Worm (Caenorhabditis elegans) whole organism, late embryonic: ENCODE results near the gene srz-42.

Experiments used
- F13H6.1 ChIP-seq: sonication (generic microtip); optimal IDR thresholded peaks from 2 replicates; lab custom pipeline; 2016; ENCODE audit warnings: missing genetic modification characterization, missing compliant biosample characterization
- K02D7.2 ChIP-seq: sonication (generic microtip); optimal IDR thresholded peaks from 2 replicates; lab custom pipeline; 2017; ENCODE audit warnings: mild to moderate bottlenecking, missing genetic modification characterization, missing compliant biosample characterization
- T23F11.4 ChIP-seq: fragments of 200-800 bp; sonication (Bioruptor generic); optimal IDR thresholded peaks from 2 replicates; lab custom pipeline; 2018; ENCODE audit warnings: mild to moderate bottlenecking, missing genetic modification characterization, missing compliant biosample characterization
- ahr-1 ChIP-seq: sonication (generic microtip); optimal IDR thresholded peaks from 2 replicates; lab custom pipeline; 2016; ENCODE audit warnings: missing genetic modification characterization, missing compliant biosample characterization
- ama-1 ChIP-seq: fragments of 150-350 bp; optimal IDR thresholded peaks from 2 replicates; lab custom pipeline; 2014
- ceh-19 ChIP-seq: fragments of 200-800 bp; sonication (Bioruptor generic); optimal IDR thresholded peaks from 2 replicates; lab custom pipeline; 2018; ENCODE audit warnings: mild to moderate bottlenecking, missing genetic modification characterization, missing compliant biosample characterization
- ceh-24 ChIP-seq: sonication (generic microtip); optimal IDR thresholded peaks from 2 replicates; lab custom pipeline; 2016; ENCODE audit warnings: mild to moderate bottlenecking, missing genetic modification characterization, missing compliant biosample characterization
- ceh-31 ChIP-seq: sonication (generic microtip); optimal IDR thresholded peaks from 2 replicates; lab custom pipeline; 2016; ENCODE audit warnings: missing genetic modification characterization, missing compliant biosample characterization
- ceh-6 ChIP-seq: fragments of 200-800 bp; sonication (Bioruptor generic); optimal IDR thresholded peaks from 2 replicates; lab custom pipeline; 2018; ENCODE audit warnings: mild to moderate bottlenecking, missing genetic modification characterization, missing compliant biosample characterization
- ceh-9 ChIP-seq: sonication (generic microtip); optimal IDR thresholded peaks from 2 replicates; lab custom pipeline; 2016; ENCODE audit warnings: mild to moderate bottlenecking, missing genetic modification characterization, inconsistent platforms, missing compliant biosample characterization
- che-1 ChIP-seq: sonication (generic microtip); optimal IDR thresholded peaks from 2 replicates; lab custom pipeline; 2016; ENCODE audit warnings: mild to moderate bottlenecking, missing genetic modification characterization, missing compliant biosample characterization
- dmd-4 ChIP-seq: sonication (generic microtip); optimal IDR thresholded peaks from 2 replicates; lab custom pipeline; 2016; ENCODE audit warnings: borderline replicate concordance, missing genetic modification characterization, missing compliant biosample characterization
- dve-1 ChIP-seq: sonication (generic microtip); optimal IDR thresholded peaks from 2 replicates; lab custom pipeline; 2017; ENCODE audit warnings: antibody characterized with exemption, mild to moderate bottlenecking, missing genetic modification characterization, missing compliant biosample characterization
- elt-4 ChIP-seq: sonication (generic microtip); optimal IDR thresholded peaks from 2 replicates; lab custom pipeline; 2016; ENCODE audit warnings: missing genetic modification characterization, missing compliant biosample characterization
- ets-4 ChIP-seq: sonication (generic microtip); optimal IDR thresholded peaks from 2 replicates; lab custom pipeline; 2016; ENCODE audit warnings: missing genetic modification characterization, missing compliant biosample characterization
- eyg-1 ChIP-seq: sonication (generic microtip); optimal IDR thresholded peaks from 2 replicates; lab custom pipeline; 2016; ENCODE audit warnings: missing genotype, missing genetic modification characterization, missing compliant biosample characterization
- fkh-10 ChIP-seq: fragments of 150-350 bp; optimal IDR thresholded peaks from 2 replicates; lab custom pipeline; 2014; ENCODE audit warnings: missing biosample characterization, missing genetic modification reagents, missing genetic modification characterization
- gmeb-2 ChIP-seq: sonication (generic microtip); optimal IDR thresholded peaks from 2 replicates; lab custom pipeline; 2016; ENCODE audit warnings: missing genetic modification characterization, inconsistent platforms, missing compliant biosample characterization
- hlh-30 ChIP-seq: sonication (generic microtip); optimal IDR thresholded peaks from 2 replicates; lab custom pipeline; 2017; ENCODE audit warnings: antibody characterized with exemption, missing genetic modification characterization, missing compliant biosample characterization; ENCODE audit not compliant: insufficient read depth
- hlh-6 ChIP-seq: sonication (generic microtip); optimal IDR thresholded peaks from 2 replicates; lab custom pipeline; 2016; ENCODE audit warnings: missing genotype, missing genetic modification characterization, missing compliant biosample characterization
- mec-3 ChIP-seq: sonication (generic microtip); optimal IDR thresholded peaks from 2 replicates; lab custom pipeline; 2016; ENCODE audit warnings: borderline replicate concordance, missing genetic modification characterization, missing compliant biosample characterization
- nfya-1 ChIP-seq: sonication (generic microtip); optimal IDR thresholded peaks from 2 replicates; lab custom pipeline; 2017; ENCODE audit warnings: missing genetic modification characterization, mild to moderate bottlenecking, missing compliant biosample characterization, antibody characterized with exemption, moderate library complexity
- nhr-11 ChIP-seq: fragments of 150-350 bp; optimal IDR thresholded peaks from 2 replicates; lab custom pipeline; 2014; ENCODE audit warnings: missing biosample characterization, missing genetic modification characterization
- npax-4 ChIP-seq: sonication (generic microtip); optimal IDR thresholded peaks from 2 replicates; lab custom pipeline; 2016; ENCODE audit warnings: missing genetic modification characterization, missing compliant biosample characterization
- odd-2 ChIP-seq: sonication (generic microtip); optimal IDR thresholded peaks from 2 replicates; lab custom pipeline; 2017; ENCODE audit warnings: antibody characterized with exemption, mild to moderate bottlenecking, missing genetic modification characterization, missing compliant biosample characterization
- pha-2 ChIP-seq: sonication (generic microtip); optimal IDR thresholded peaks from 2 replicates; lab custom pipeline; 2017; ENCODE audit warnings: mild to moderate bottlenecking, missing genetic modification characterization, missing compliant biosample characterization
- sox-2 ChIP-seq: fragments of 200-800 bp; sonication (Bioruptor generic); IDR thresholded peaks from 2 replicates; pipeline ENCODE4 v1.3.6; 2022; ENCODE audit warnings: missing genetic modification reagents, missing genetic modification characterization, missing compliant biosample characterization
- tbx-2 ChIP-seq: sonication (generic microtip); optimal IDR thresholded peaks from 2 replicates; lab custom pipeline; 2016; ENCODE audit warnings: missing genetic modification characterization, missing compliant biosample characterization
- tbx-7 ChIP-seq: sonication (generic microtip); optimal IDR thresholded peaks from 2 replicates; lab custom pipeline; 2016; ENCODE audit warnings: missing genotype, missing genetic modification characterization, missing compliant biosample characterization
- unc-42 ChIP-seq: sonication (generic microtip); optimal IDR thresholded peaks from 2 replicates; lab custom pipeline; 2016; ENCODE audit warnings: missing genotype, missing genetic modification characterization, missing compliant biosample characterization
- unc-55 ChIP-seq: sonication (generic microtip); optimal IDR thresholded peaks from 2 replicates; lab custom pipeline; 2017; ENCODE audit warnings: missing biosample characterization, missing genetic modification reagents, missing genetic modification characterization
- unc-86 ChIP-seq: sonication (generic microtip); optimal IDR thresholded peaks from 2 replicates; lab custom pipeline; 2016; ENCODE audit warnings: missing genetic modification characterization, missing compliant biosample characterization
- zip-5 ChIP-seq: sonication (generic microtip); optimal IDR thresholded peaks from 2 replicates; lab custom pipeline; 2016; ENCODE audit warnings: missing genetic modification characterization, missing compliant biosample characterization

The srz-42 gene

DNA sequence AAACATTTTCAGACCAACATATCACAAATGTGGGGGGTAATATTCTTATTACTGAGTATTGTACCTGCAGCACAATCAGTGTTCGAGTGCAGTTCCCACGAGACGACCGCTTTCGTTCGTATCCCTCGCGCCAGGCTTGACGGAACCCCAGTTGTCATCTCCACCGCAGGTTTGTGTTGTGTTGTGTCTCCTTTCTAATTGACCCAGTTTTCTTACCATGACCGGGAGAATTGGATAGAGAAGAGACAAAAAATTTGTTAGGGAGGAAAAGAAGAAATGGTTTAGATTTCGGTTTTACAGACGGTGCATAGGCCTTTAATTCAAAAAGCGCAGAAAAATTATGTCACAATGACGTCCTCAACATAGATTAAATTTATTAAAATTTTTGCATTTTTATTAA, 37.9 kb upstream of the srz-42 start, which contains the start of gene noah-2:
TSS of gene noah-2 (plus strand) at position 13 of the 400 bp plus-strand sequence.
- no peak for TF ChIP-seq sox-2
- no peak for TF ChIP-seq che-1 (tag; lab: Kevin White, UChicago)
- no peak for TF ChIP-seq unc-86 (tag; lab: Kevin White, UChicago)
- TF ChIP-seq npax-4 (tag; lab: Kevin White, UChicago): no peak
- no peak for TF ChIP-seq ceh-24 (tag; lab: Kevin White, UChicago)
- TF ChIP-seq nfya-1 (tag; lab: Kevin White, UChicago): no peak
- no peak for TF ChIP-seq elt-4 (tag; lab: Kevin White, UChicago)
- no peak for TF ChIP-seq hlh-30 (tag; lab: Kevin White, UChicago)
- no peak for TF ChIP-seq fkh-10 (GFP tag; lab: Kevin White, UChicago)
- no peak for TF ChIP-seq K02D7.2 (tag; lab: Kevin White, UChicago)
- no peak for TF ChIP-seq T23F11.4 (GFP tag; lab: Kevin White, UChicago)
- no peak for TF ChIP-seq tbx-7 (tag; lab: Kevin White, UChicago)
- no peak for TF ChIP-seq nhr-11 (tag; lab: Kevin White, UChicago)
- no peak for TF ChIP-seq dmd-4 (tag; lab: Kevin White, UChicago)
- no peak for TF ChIP-seq ama-1 (lab: Kevin White, UChicago)
- TF ChIP-seq mec-3 (tag; lab: Kevin White, UChicago): no peak
- TF ChIP-seq ceh-31 (tag; lab: Kevin White, UChicago): no peak
- no peak for TF ChIP-seq unc-55 (GFP tag; lab: Kevin White, UChicago)

DNA sequence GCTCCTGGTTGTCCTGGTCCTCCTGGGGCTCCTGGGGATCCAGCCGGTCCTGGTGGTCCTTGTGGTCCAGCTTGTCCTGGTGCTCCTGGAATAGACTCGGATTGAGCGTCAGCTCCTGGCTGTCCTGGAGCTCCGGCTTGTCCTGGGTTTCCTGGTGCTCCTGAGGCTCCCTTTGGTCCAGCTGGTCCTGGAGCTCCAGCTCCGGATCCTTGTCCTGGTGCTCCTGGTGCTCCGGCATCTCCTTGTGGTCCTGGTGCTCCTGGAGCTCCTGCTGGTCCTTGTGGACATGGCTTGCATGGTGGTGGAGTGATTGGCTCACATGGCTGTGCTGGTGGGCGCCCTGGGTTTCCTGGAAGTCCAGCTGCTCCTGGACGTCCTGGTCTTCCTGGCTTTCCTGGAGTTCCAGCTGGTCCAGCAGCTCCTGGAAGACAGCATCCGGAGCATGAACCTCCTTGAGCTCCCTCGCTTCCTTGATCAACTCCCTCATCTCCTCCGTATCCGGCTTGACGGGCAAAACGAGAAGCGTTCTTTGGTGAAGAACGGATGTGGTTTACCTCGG, 30.6 kb upstream of the srz-42 start:
- TF ChIP-seq mec-3 (tag; lab: Kevin White, UChicago): peak; percentile 21
- TF ChIP-seq ceh-19 (GFP tag; lab: Kevin White, UChicago): no peak
- no peak for TF ChIP-seq unc-42 (tag; lab: Kevin White, UChicago)
- no peak for TF ChIP-seq ets-4 (tag; lab: Kevin White, UChicago)

DNA sequence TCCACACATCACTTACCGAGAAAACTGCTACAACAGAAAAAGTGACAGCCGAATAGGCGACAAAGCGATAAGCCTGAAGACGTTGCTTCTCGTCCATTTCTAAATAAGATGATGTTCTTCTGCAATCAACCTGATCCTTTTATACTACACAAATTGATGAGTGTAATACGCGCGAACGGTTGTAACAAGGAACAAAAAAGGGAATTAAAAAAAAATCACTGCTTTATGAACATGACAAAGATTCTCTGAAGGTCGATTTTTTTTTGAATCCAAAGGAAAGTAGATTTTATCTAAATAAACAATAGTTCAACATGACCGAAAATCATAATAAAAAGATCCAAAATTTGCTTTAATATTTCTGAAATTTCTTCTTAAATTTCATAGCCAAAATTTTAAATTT, 29.9 kb upstream of the srz-42 start, which contains the start of gene col-133:
TSS of gene col-133 (minus strand) at position 101 of the 400 bp plus-strand sequence.
- TF ChIP-seq eyg-1: no peak
- no peak for TF ChIP-seq tbx-2
- TF ChIP-seq gmeb-2 (tag; lab: Kevin White, UChicago): no peak
- no peak for TF ChIP-seq ama-1 (lab: Kevin White, UChicago)
- no peak for TF ChIP-seq unc-86 (tag; lab: Kevin White, UChicago)
- no peak for TF ChIP-seq ceh-6 (GFP tag; lab: Kevin White, UChicago)
- TF ChIP-seq K02D7.2 (tag; lab: Kevin White, UChicago): no peak
- no peak for TF ChIP-seq hlh-30 (tag; lab: Kevin White, UChicago)
- no peak for TF ChIP-seq npax-4 (tag; lab: Kevin White, UChicago)
- TF ChIP-seq, all 69 proteins: peak for 0

DNA sequence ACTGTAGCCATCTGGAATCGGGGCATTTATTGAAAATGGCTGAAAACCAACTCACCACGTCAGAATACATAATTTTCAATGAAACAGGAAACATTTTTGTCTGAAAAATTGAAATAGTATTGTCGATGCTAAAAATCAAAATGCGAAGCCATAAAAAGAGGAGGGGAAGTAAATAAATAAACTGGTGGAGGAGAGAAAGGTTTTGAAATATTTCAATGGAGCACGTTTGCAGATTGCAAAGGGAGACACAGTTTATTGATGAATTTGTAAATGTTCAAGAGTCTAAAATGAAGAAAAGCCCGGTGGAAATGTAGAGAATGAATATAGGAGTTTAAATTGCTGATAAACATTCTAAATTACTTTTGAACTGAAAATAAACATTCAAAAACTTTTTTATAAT, 26.1 kb upstream of the srz-42 start, which contains the start of gene F52B11.5:
TSS of gene F52B11.5 (minus strand) at position 178 of the 400 bp plus-strand sequence.
- TF ChIP-seq odd-2 (no peak), ceh-9 (tag; lab: Kevin White, UChicago) (no peak), pha-2 (tag; lab: Kevin White, UChicago) (no peak), hlh-6 (tag; lab: Kevin White, UChicago) (no peak), ahr-1 (tag; lab: Kevin White, UChicago) (no peak), unc-86 (tag; lab: Kevin White, UChicago) (no peak), zip-5 (tag; lab: Kevin White, UChicago) (no peak), dve-1 (tag; lab: Kevin White, UChicago) (no peak), F13H6.1 (tag; lab: Kevin White, UChicago) (no peak), T23F11.4 (GFP tag; lab: Kevin White, UChicago) (no peak)
